Fruit fly (Drosophila melanogaster) whole organism, embryonic: ENCODE data around the gene CG4467.

ENCODE experiments used
- B-H1 ChIP-seq: fragments of 200-800 bp; sonication (Bioruptor generic); IDR thresholded peaks from 3 replicates; pipeline ENCODE4 v1.3.6; 2022; ENCODE audit warnings: missing biosample characterization, missing genetic modification characterization
- BEAF-32 ChIP-seq: fragments of 200-800 bp; sonication (Bioruptor generic); optimal IDR thresholded peaks from 3 replicates; lab custom pipeline; 2017; ENCODE audit warnings: missing biosample characterization, missing genetic modification characterization, mild to moderate bottlenecking, moderate library complexity, missing genetic modification reagents
- CG10543 ChIP-seq: fragments of 200-800 bp; sonication (Bioruptor generic); optimal IDR thresholded peaks from 3 replicates; lab custom pipeline; 2017; ENCODE audit warnings: missing biosample characterization, mild to moderate bottlenecking, missing genetic modification characterization, moderate library complexity
- CG10959 ChIP-seq: fragments of 200-800 bp; sonication (Bioruptor generic); IDR thresholded peaks from 2 replicates; pipeline ENCODE4 v1.3.6; 2022; ENCODE audit warnings: missing biosample characterization, missing genetic modification characterization
- CG15011 ChIP-seq: fragments of 200-800 bp; sonication (Bioruptor generic); optimal IDR thresholded peaks from 3 replicates; lab custom pipeline; 2018; ENCODE audit warnings: missing biosample characterization, mild to moderate bottlenecking, missing genetic modification characterization
- CG17359 ChIP-seq: fragments of 200-800 bp; sonication (Bioruptor generic); optimal IDR thresholded peaks from 3 replicates; lab custom pipeline; 2018; ENCODE audit warnings: missing biosample characterization, mild to moderate bottlenecking, missing genetic modification characterization, moderate library complexity
- CG17385 ChIP-seq: fragments of 200-800 bp; sonication (Bioruptor generic); optimal IDR thresholded peaks from 3 replicates; lab custom pipeline; 2018; ENCODE audit warnings: missing biosample characterization, mild to moderate bottlenecking, missing genetic modification characterization
- CG2712 ChIP-seq: fragments of 200-800 bp; optimal IDR thresholded peaks from 3 replicates; lab custom pipeline; 2019; ENCODE audit warnings: missing biosample characterization, mild to moderate bottlenecking, missing genetic modification characterization, moderate library complexity
- CG2889 ChIP-seq: fragments of 200-800 bp; sonication (Bioruptor generic); IDR thresholded peaks from 3 replicates; pipeline ENCODE4 v1.3.6; 2022; ENCODE audit warnings: missing biosample characterization, missing genetic modification characterization
- CG3281 ChIP-seq: fragments of 200-800 bp; sonication (Bioruptor generic); optimal IDR thresholded peaks from 3 replicates; lab custom pipeline; 2017; ENCODE audit warnings: missing biosample characterization, mild to moderate bottlenecking, missing genetic modification characterization
- CG33213 ChIP-seq: fragments of 200-800 bp; sonication (Bioruptor generic); optimal IDR thresholded peaks from 3 replicates; lab custom pipeline; 2016; ENCODE audit warnings: missing biosample characterization, missing genetic modification characterization
- CG34376 ChIP-seq: fragments of 200-800 bp; sonication (Bioruptor generic); optimal IDR thresholded peaks from 2 replicates; lab custom pipeline; 2018; ENCODE audit warnings: missing biosample characterization, mild to moderate bottlenecking, missing genetic modification characterization
- CG6813 ChIP-seq: fragments of 200-800 bp; sonication (Bioruptor generic); optimal IDR thresholded peaks from 2 replicates; lab custom pipeline; 2017; ENCODE audit warnings: missing biosample characterization, missing genetic modification characterization, mild to moderate bottlenecking, moderate library complexity, missing genetic modification reagents
- CG7786 ChIP-seq: fragments of 200-800 bp; sonication (Bioruptor generic); optimal IDR thresholded peaks from 2 replicates; lab custom pipeline; 2016; ENCODE audit warnings: missing biosample characterization, missing genetic modification characterization
- CG8359 ChIP-seq: fragments of 200-800 bp; sonication (Bioruptor generic); optimal IDR thresholded peaks from 2 replicates; lab custom pipeline; 2017; ENCODE audit warnings: missing biosample characterization, mild to moderate bottlenecking, missing genetic modification characterization, borderline replicate concordance
- CrebB ChIP-seq: fragments of 200-800 bp; sonication (Bioruptor generic); optimal IDR thresholded peaks from 3 replicates; lab custom pipeline; 2018; ENCODE audit warnings: missing biosample characterization, mild to moderate bottlenecking, missing genetic modification characterization
- Dll ChIP-seq: fragments of 200-800 bp; sonication (Bioruptor generic); IDR thresholded peaks from 4 replicates; pipeline ENCODE4 v1.3.6; 2022; ENCODE audit warnings: missing biosample characterization, missing genetic modification characterization; ENCODE audit not compliant: partially characterized antibody
- E2f2 ChIP-seq: fragments of 200-800 bp; sonication (Bioruptor generic); IDR thresholded peaks from 2 replicates; pipeline ENCODE4 v1.3.6; 2022; ENCODE audit warnings: missing biosample characterization, missing genetic modification characterization
- ERR ChIP-seq: fragments of 200-800 bp; sonication (Bioruptor generic); optimal IDR thresholded peaks from 2 replicates; lab custom pipeline; 2016; ENCODE audit warnings: missing biosample characterization, missing genetic modification characterization
- Gsc ChIP-seq: fragments of 200-800 bp; sonication (Bioruptor generic); IDR thresholded peaks from 2 replicates; pipeline ENCODE4 v1.3.6; 2022; ENCODE audit warnings: missing biosample characterization, missing genetic modification characterization
- Med ChIP-seq: fragments of 200-800 bp; sonication (Bioruptor generic); peaks from one replicate; lab custom pipeline; 2016; ENCODE audit warnings: missing biosample characterization, missing genetic modification characterization, mild to moderate bottlenecking, inconsistent platforms, moderate library complexity
- Mrtf ChIP-seq: fragments of 200-800 bp; sonication (Bioruptor generic); IDR thresholded peaks from 3 replicates; pipeline ENCODE4 v1.3.6; 2022; ENCODE audit warnings: missing biosample characterization, missing genetic modification characterization
- NC2α ChIP-seq: fragments of 200-800 bp; sonication (Bioruptor generic); optimal IDR thresholded peaks from 2 replicates; lab custom pipeline; 2016; ENCODE audit warnings: missing biosample characterization, missing genetic modification characterization
- NfI ChIP-seq: fragments of 200-800 bp; sonication (Bioruptor generic); optimal IDR thresholded peaks from 3 replicates; lab custom pipeline; 2018; ENCODE audit warnings: missing biosample characterization, mild to moderate bottlenecking, missing genetic modification characterization, moderate library complexity
- Sox102F ChIP-seq: fragments of 200-800 bp; sonication (Bioruptor generic); optimal IDR thresholded peaks from 2 replicates; lab custom pipeline; 2018; ENCODE audit warnings: missing biosample characterization, mild to moderate bottlenecking, missing genetic modification characterization, moderate library complexity
- Sry-δ ChIP-seq: fragments of 200-800 bp; sonication (Bioruptor generic); optimal IDR thresholded peaks from 2 replicates; lab custom pipeline; 2016; ENCODE audit warnings: missing biosample characterization, missing genetic modification characterization
- abd-A ChIP-seq: fragments of 200-800 bp; sonication (Bioruptor generic); optimal IDR thresholded peaks from 3 replicates; lab custom pipeline; 2019; ENCODE audit warnings: missing biosample characterization, mild to moderate bottlenecking, missing genetic modification characterization, moderate library complexity
- btn ChIP-seq: fragments of 200-800 bp; sonication (Bioruptor generic); optimal IDR thresholded peaks from 2 replicates; lab custom pipeline; 2016; ENCODE audit warnings: missing biosample characterization, missing genetic modification characterization
- cg ChIP-seq: fragments of 200-800 bp; sonication (Bioruptor generic); optimal IDR thresholded peaks from 3 replicates; lab custom pipeline; 2019; ENCODE audit warnings: missing biosample characterization, mild to moderate bottlenecking, missing genetic modification characterization, moderate library complexity
- chm ChIP-seq: fragments of 200-800 bp; sonication (Bioruptor generic); IDR thresholded peaks from 2 replicates; pipeline ENCODE4 v1.3.6; 2022; ENCODE audit warnings: missing biosample characterization, missing genetic modification characterization
- corto ChIP-seq: fragments of 200-800 bp; sonication (Bioruptor generic); optimal IDR thresholded peaks from 2 replicates; lab custom pipeline; 2016; ENCODE audit warnings: missing biosample characterization, mild to moderate bottlenecking, missing genetic modification characterization, moderate library complexity
- croc ChIP-seq: fragments of 200-800 bp; sonication (Bioruptor generic); conservative IDR thresholded peaks from 3 replicates; pipeline ENCODE4 v1.3.6; 2022; ENCODE audit warnings: missing biosample characterization, missing genetic modification characterization
- danr ChIP-seq: fragments of 200-800 bp; sonication (Bioruptor generic); IDR thresholded peaks from 2 replicates; pipeline ENCODE4 v1.3.6; 2022; ENCODE audit warnings: missing biosample characterization, missing genetic modification characterization
- dimm ChIP-seq: fragments of 200-800 bp; sonication (Bioruptor generic); IDR thresholded peaks from 2 replicates; pipeline ENCODE4 v1.3.6; 2022; ENCODE audit warnings: missing biosample characterization, missing genetic modification characterization
- ftz-f1 ChIP-seq: fragments of 200-800 bp; sonication (Bioruptor generic); optimal IDR thresholded peaks from 2 replicates; lab custom pipeline; 2016; ENCODE audit warnings: missing biosample characterization, missing genetic modification characterization
- grau ChIP-seq: fragments of 200-800 bp; optimal IDR thresholded peaks from 3 replicates; lab custom pipeline; 2019; ENCODE audit warnings: missing biosample characterization, mild to moderate bottlenecking, missing genetic modification characterization, moderate library complexity
- hb ChIP-seq: fragments of 200-800 bp; sonication (Bioruptor generic); IDR thresholded peaks from 3 replicates; pipeline ENCODE4 v1.3.6; 2022; ENCODE audit warnings: missing biosample characterization, missing genetic modification characterization; ENCODE audit not compliant: partially characterized antibody
- jing ChIP-seq: fragments of 200-800 bp; sonication (Bioruptor generic); optimal IDR thresholded peaks from 2 replicates; lab custom pipeline; 2018; ENCODE audit warnings: missing biosample characterization, mild to moderate bottlenecking, missing genetic modification characterization
- ken ChIP-seq: fragments of 200-800 bp; sonication (Bioruptor generic); IDR thresholded peaks from 3 replicates; pipeline ENCODE4 v1.3.6; 2022; ENCODE audit warnings: missing biosample characterization, missing genetic modification characterization
- lab ChIP-seq: fragments of 200-800 bp; sonication (Bioruptor generic); optimal IDR thresholded peaks from 3 replicates; lab custom pipeline; 2017; ENCODE audit warnings: missing biosample characterization, missing genetic modification characterization, mild to moderate bottlenecking, moderate library complexity, missing genetic modification reagents
- mirr ChIP-seq: fragments of 200-800 bp; sonication (Bioruptor generic); optimal IDR thresholded peaks from 3 replicates; lab custom pipeline; 2018; ENCODE audit warnings: missing biosample characterization, mild to moderate bottlenecking, missing genetic modification characterization
- nerfin-2 ChIP-seq: fragments of 200-800 bp; sonication (Bioruptor generic); IDR thresholded peaks from 2 replicates; pipeline ENCODE4 v1.3.6; 2022; ENCODE audit warnings: missing biosample characterization, missing genetic modification characterization; ENCODE audit not compliant: partially characterized antibody
- otp ChIP-seq: fragments of 200-800 bp; sonication (Bioruptor generic); IDR thresholded peaks from 3 replicates; pipeline ENCODE4, ENCODE4 v1.3.6; 2022; ENCODE audit warnings: missing biosample characterization, missing genetic modification characterization
- seq ChIP-seq: fragments of 200-800 bp; sonication (Bioruptor generic); IDR thresholded peaks from 2 replicates; pipeline ENCODE4 v1.3.6; 2022; ENCODE audit warnings: missing biosample characterization, missing genetic modification characterization
- twi ChIP-seq: fragments of 200-800 bp; optimal IDR thresholded peaks from 2 replicates; lab custom pipeline; 2019; ENCODE audit warnings: missing biosample characterization, mild to moderate bottlenecking, missing genetic modification characterization, moderate library complexity
- zf30C ChIP-seq: fragments of 200-800 bp; sonication (Bioruptor generic); optimal IDR thresholded peaks from 3 replicates; lab custom pipeline; 2018; ENCODE audit warnings: missing biosample characterization, mild to moderate bottlenecking, missing genetic modification characterization

Gene CG4467

DNA sequence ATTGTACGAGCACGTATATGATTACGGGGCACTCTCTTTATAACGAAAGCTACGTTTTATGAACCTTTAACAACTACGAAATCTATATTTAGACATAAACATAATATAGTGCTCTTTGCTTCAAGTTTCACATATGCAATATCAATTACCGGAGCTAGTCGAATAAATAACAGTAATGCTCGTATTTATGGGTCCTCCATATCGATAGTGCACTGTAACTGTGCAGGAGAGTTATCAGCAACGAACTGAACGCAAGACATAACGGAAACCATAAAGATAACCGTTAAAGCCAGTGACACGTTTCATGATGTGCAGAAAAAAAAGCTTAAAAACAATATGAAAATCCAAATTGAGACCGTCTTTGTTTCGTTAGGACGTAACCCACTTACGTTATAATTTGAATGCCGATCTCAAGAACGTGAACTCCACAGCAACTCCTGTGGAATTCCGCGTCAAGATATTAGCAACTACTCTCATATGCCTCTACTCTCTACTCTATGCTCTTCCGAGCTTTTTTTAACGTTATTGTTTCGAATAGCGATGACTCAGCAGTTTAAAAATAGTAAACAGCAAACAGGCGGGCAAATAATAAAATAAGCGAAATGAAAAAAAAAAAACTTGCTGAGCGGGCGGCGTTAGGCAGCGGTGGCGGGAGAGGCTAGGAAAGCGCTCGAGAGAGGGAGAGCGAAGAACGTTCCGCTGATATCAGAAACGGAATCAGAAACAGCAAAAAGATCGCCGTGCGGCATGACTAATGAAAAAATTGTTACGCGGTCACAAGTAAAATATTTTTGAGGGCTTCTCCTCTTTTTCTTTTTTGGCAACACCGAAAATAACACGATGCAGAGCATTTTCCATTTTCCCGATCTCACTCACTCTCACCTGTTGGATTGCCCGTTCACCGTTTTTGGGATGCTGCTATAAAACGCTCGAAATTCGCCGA, 58.5 kb downstream of the CG4467 start (continued):
- peak; percentile 38; the same call in 1 of the 2 replicates for TF ChIP-seq danr (GFP tag; lab: Robert Waterston, UW)
- TF ChIP-seq CG6813: peak; percentile 42
- no peak for TF ChIP-seq CG2889
- no peak for TF ChIP-seq nerfin-2 (GFP tag; lab: Robert Waterston, UW)
- peak; percentile 58; the same call in 1 of the 2 replicates for TF ChIP-seq chm (GFP tag; lab: Robert Waterston, UW)
- TF ChIP-seq otp (GFP tag; lab: Robert Waterston, UW): peak; percentile 68; the same call in 2 of the 3 replicates
- TF ChIP-seq CrebB (tag; lab: Kevin White, UChicago): peak; percentile 70
- peak; percentile 13 for TF ChIP-seq NC2α (GFP tag; lab: Kevin White, UChicago)
- peak; percentile 41 for TF ChIP-seq twi (tag; lab: Kevin White, UChicago)
- TF ChIP-seq dimm (GFP tag; lab: Robert Waterston, UW): no peak
- peak; percentile 76 for TF ChIP-seq CG2712 (tag; lab: Kevin White, UChicago)
- TF ChIP-seq Sox102F (GFP tag; lab: Kevin White, UChicago): peak; percentile 81
- peak; percentile 97 for TF ChIP-seq Med (GFP tag; lab: Kevin White, UChicago)
- TF ChIP-seq ken (GFP tag; lab: Robert Waterston, UW): peak; percentile 73; the same call in 2 of the 3 replicates
- peak; percentile 66 for TF ChIP-seq ERR (GFP tag; lab: Kevin White, UChicago)
- TF ChIP-seq zf30C (GFP tag; lab: Kevin White, UChicago): no peak
- peak; percentile 77 for TF ChIP-seq CG7786 (GFP tag; lab: Kevin White, UChicago)
- TF ChIP-seq CG33213 (GFP tag; lab: Kevin White, UChicago): peak; percentile 65
- TF ChIP-seq B-H1 (GFP tag; lab: Robert Waterston, UW): peak; percentile 57; the same call in 2 of the 3 replicates
- peak; percentile 78 for TF ChIP-seq NfI (GFP tag; lab: Kevin White, UChicago)
- TF ChIP-seq Mrtf: peak; percentile 67; the same call in 2 of the 3 replicates
- no peak for TF ChIP-seq Gsc (GFP tag; lab: Robert Waterston, UW)
- no peak for TF ChIP-seq hb
- no peak for TF ChIP-seq abd-A (tag; lab: Kevin White, UChicago)
- TF ChIP-seq grau: peak; percentile 98
- TF ChIP-seq CG34376 (GFP tag; lab: Kevin White, UChicago): peak; percentile 9
- TF ChIP-seq CG17359 (tag; lab: Kevin White, UChicago): peak; percentile 79
- TF ChIP-seq jing (GFP tag; lab: Kevin White, UChicago): peak; percentile 45
- TF ChIP-seq CG3281 (GFP tag; lab: Kevin White, UChicago): peak; percentile 83
- peak; percentile 39 for TF ChIP-seq Sry-δ (GFP tag; lab: Kevin White, UChicago)
- peak; percentile 64 for TF ChIP-seq CG15011 (GFP tag; lab: Kevin White, UChicago)
- TF ChIP-seq E2f2 (GFP tag; lab: Robert Waterston, UW): peak; percentile 42
- peak; percentile 36 for TF ChIP-seq CG8359
- TF ChIP-seq, all 482 proteins: peak for 350

DNA sequence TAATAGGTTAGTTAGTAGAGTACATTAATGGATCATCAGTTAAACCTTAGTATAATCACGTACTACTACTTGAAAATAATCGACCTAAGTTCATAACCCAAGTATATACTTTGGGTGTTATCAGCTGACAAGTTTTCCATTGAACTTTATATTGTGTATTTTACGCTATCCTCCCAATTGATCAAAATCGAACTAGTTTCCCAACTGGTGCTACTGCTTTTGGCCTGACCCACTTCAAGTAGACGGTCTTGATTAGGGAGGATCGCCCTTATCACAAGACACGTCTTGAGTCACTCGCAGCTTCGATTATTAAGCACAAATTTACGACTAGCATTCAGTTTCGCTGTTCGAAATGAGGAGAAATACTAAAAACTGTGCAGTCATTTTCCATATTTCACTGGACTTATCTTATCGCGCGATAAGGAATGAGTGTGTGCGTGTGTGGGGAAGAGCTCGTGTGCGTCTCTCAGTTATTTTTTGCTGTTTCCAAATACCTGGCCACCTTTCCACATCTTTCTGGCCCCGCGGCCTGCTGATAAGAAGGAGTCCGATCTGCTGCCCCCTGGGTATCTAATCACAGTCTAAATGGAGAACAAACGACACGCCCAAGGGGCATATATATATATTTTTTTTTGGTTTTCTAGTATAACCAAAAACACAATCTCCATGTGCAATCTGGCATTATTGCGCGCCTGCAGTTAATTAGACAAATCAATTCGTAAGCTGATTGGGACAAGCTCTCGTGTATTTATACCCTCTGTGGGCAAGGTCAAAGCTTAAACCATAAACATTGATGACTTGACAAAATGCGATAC, 59.4 kb downstream of the CG4467 start:
- TF ChIP-seq seq (GFP tag; lab: Robert Waterston, UW) (no peak), btn (no peak), ERR (GFP tag; lab: Kevin White, UChicago) (no peak), croc (GFP tag; lab: Robert Waterston, UW) (no peak), corto (GFP tag; lab: Kevin White, UChicago) (peak; percentile 67), mirr (peak; percentile 47), BEAF-32 (GFP tag; lab: Kevin White, UChicago) (no peak), CG17385 (GFP tag; lab: Kevin White, UChicago) (no peak), cg (peak; percentile 19), lab (GFP tag; lab: Kevin White, UChicago) (peak; percentile 26), CG10543 (GFP tag; lab: Kevin White, UChicago) (peak; percentile 47), ftz-f1 (peak; percentile 20), CG10959 (no peak), Dll (GFP tag; lab: Robert Waterston, UW) (no peak)
